Worm (Caenorhabditis elegans): Measurements from ENCODE around the gene attf-3.

Gene attf-3

ce11 chrIII:67025-67424 is 19.2 kb downstream of the attf-3 start:
- TF ChIP-seq ref-1 (GFP tag; conservative IDR thresholded peaks at IDR 0.05) (no peak), tab-1 (GFP tag; IDR thresholded peaks at IDR 0.05) (no peak), flt-1 (GFP tag; IDR thresholded peaks at IDR 0.05) (no peak), klf-2 (GFP tag; conservative IDR thresholded peaks at IDR 0.05) (no peak), T22C8.4 (GFP tag; IDR thresholded peaks at IDR 0.05) (no peak), med-1 (GFP tag; optimal IDR thresholded peaks at IDR 0.05; ENCODE audit: insufficient read depth) (no peak), cog-1 (tag; optimal IDR thresholded peaks at IDR 0.05) (no peak), ztf-29 (GFP tag; IDR thresholded peaks at IDR 0.05) (no peak), ztf-23 (GFP tag; IDR thresholded peaks at IDR 0.05) (no peak)

DNA sequence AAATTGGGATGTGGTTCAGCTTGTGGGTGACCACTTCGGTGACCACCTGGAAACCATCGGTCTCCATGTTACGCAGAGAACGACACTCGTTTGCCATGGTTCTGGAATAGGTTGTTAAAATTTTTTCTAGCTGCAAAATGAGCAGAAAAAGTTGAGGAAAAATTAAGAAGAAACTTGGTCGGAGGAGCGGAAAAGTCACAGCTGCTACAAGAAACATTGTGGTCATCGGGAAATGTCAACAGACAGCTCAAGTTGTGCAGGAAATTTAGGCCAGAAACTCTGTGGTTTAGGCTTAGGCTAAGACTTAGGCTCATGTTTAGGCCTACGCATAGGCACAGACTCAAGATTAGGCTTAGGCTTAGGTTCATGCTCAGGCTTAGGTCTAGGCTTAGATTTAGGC is 20.0 kb downstream of the attf-3 start, which contains the start of gene pck-1:
Gene pck-1 (minus strand): TSS at position 101 of the 400 bp plus-strand sequence.
- TF ChIP-seq flt-1 (GFP tag; IDR thresholded peaks at IDR 0.05), result no peak
- no peak for TF ChIP-seq tab-1 (GFP tag; IDR thresholded peaks at IDR 0.05)
- no peak for TF ChIP-seq klf-2 (GFP tag; conservative IDR thresholded peaks at IDR 0.05)
- no peak for TF ChIP-seq ztf-29 (GFP tag; IDR thresholded peaks at IDR 0.05)
- TF ChIP-seq T22C8.4 (GFP tag; IDR thresholded peaks at IDR 0.05), result no peak
- no peak for TF ChIP-seq ztf-23 (GFP tag; IDR thresholded peaks at IDR 0.05)
- TF ChIP-seq med-1 (GFP tag; optimal IDR thresholded peaks at IDR 0.05; ENCODE audit: insufficient read depth), result no peak

- no peak for TF ChIP-seq klf-2 (GFP tag; conservative IDR thresholded peaks at IDR 0.05)
- no peak for TF ChIP-seq T22C8.4 (GFP tag; IDR thresholded peaks at IDR 0.05)
- TF ChIP-seq cog-1 (tag; optimal IDR thresholded peaks at IDR 0.05), result no peak
- TF ChIP-seq tab-1 (GFP tag; IDR thresholded peaks at IDR 0.05), result no peak
- no peak for TF ChIP-seq ztf-23 (GFP tag; IDR thresholded peaks at IDR 0.05)
- no peak for TF ChIP-seq flt-1 (GFP tag; IDR thresholded peaks at IDR 0.05)
- TF ChIP-seq med-1 (GFP tag; optimal IDR thresholded peaks at IDR 0.05; ENCODE audit: insufficient read depth), result no peak
- TF ChIP-seq ztf-29 (GFP tag; IDR thresholded peaks at IDR 0.05), result no peak
- TF ChIP-seq ref-1 (GFP tag; conservative IDR thresholded peaks at IDR 0.05), result no peak
These were observed 20.6 kb downstream of the attf-3 start for ce11 chrIII:65626-65937.

- no peak for TF ChIP-seq tab-1 (GFP tag; IDR thresholded peaks at IDR 0.05)
- no peak for TF ChIP-seq ztf-23 (GFP tag; IDR thresholded peaks at IDR 0.05)
- TF ChIP-seq T22C8.4 (GFP tag; IDR thresholded peaks at IDR 0.05), result no peak
- no peak for TF ChIP-seq cog-1 (tag; optimal IDR thresholded peaks at IDR 0.05)
- no peak for TF ChIP-seq ztf-29 (GFP tag; IDR thresholded peaks at IDR 0.05)
- no peak for TF ChIP-seq ref-1 (GFP tag; conservative IDR thresholded peaks at IDR 0.05)
- no peak for TF ChIP-seq flt-1 (GFP tag; IDR thresholded peaks at IDR 0.05)
- no peak for TF ChIP-seq klf-2 (GFP tag; conservative IDR thresholded peaks at IDR 0.05)
- no peak for TF ChIP-seq med-1 (GFP tag; optimal IDR thresholded peaks at IDR 0.05; ENCODE audit: insufficient read depth)
These were observed 21.2 kb downstream of the attf-3 start for ce11 chrIII:64747-65625.

DNA sequence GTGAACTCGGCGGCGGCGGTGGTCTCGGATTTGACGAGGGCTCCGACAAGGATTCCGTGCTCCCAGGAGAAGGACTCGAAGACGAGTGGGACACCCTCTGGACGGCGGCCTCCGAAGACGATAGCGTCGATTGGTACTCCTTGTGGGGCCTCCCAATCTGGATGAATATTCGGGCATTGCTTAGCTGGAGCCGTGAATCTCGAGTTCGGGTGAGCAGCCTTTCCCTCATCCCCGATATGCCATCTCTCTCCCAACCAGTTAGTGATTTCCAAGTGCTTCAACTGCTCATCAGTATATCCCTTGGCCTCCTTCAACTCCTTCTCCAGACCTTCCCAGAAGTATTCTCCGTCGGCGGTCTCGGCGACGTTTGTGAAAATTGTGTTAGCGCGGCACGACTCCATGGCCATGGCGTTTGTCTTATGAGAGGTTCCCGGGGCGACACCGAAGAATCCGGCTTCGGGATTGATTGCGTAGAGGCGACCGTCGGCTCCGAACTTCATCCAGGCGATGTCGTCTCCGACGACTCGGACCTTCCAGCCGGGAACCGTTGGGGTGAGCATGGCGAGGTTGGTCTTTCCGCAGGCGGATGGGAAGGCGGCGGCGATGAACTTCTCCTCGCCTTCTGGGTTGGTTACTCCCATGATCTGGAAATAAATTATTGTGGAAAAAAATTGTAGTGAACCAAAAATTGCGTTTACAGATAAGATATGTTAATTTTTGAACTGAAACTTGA is 22.4 kb downstream of the attf-3 start:
- TF ChIP-seq ztf-23 (GFP tag; IDR thresholded peaks at IDR 0.05), result no peak
- no peak for TF ChIP-seq cog-1 (tag; optimal IDR thresholded peaks at IDR 0.05)
- TF ChIP-seq tab-1 (GFP tag; IDR thresholded peaks at IDR 0.05), result no peak
- no peak for TF ChIP-seq klf-2 (GFP tag; conservative IDR thresholded peaks at IDR 0.05)
- no peak for TF ChIP-seq flt-1 (GFP tag; IDR thresholded peaks at IDR 0.05)
- TF ChIP-seq med-1 (GFP tag; optimal IDR thresholded peaks at IDR 0.05; ENCODE audit: insufficient read depth), result no peak
- TF ChIP-seq T22C8.4 (GFP tag; IDR thresholded peaks at IDR 0.05), result no peak
- TF ChIP-seq ref-1 (GFP tag; conservative IDR thresholded peaks at IDR 0.05), result no peak
- TF ChIP-seq ztf-29 (GFP tag; IDR thresholded peaks at IDR 0.05), result no peak

DNA sequence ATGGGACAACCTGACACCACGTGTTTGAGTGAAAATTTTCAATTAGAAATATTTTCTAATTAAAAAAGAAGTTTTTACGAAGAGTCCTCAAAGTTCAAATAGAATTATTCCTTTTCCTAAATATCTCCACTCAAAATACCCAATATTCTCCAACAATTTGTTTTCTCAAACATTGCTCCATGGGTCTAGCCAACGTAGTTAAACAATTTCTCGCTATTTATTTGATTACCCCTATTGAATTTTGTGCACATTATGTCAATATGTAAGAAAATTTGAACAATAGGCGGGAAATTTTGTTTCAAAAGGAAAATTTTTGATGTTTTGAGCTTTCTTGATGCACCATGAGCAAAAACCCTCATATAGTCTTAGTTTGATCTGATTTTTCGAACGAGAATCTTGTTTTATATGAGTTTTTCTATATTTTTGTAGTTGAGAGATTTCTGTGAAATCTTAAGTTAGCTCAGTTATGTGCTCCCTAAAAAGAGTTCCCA is 23.8 kb downstream of the attf-3 start:
- no peak for TF ChIP-seq ztf-23 (GFP tag; IDR thresholded peaks at IDR 0.05)
- TF ChIP-seq ref-1 (GFP tag; conservative IDR thresholded peaks at IDR 0.05), result no peak
- no peak for TF ChIP-seq cog-1 (tag; optimal IDR thresholded peaks at IDR 0.05)

ce11 chrIII:61045-61444 is 25.1 kb downstream of the attf-3 start, which contains the start of gene btb-5:
Gene btb-5 (minus strand): TSS chrIII:61145.
- TF ChIP-seq cog-1 (tag; optimal IDR thresholded peaks at IDR 0.05) (no peak), med-1 (GFP tag; optimal IDR thresholded peaks at IDR 0.05; ENCODE audit: insufficient read depth) (no peak), klf-2 (GFP tag; conservative IDR thresholded peaks at IDR 0.05) (no peak)

DNA sequence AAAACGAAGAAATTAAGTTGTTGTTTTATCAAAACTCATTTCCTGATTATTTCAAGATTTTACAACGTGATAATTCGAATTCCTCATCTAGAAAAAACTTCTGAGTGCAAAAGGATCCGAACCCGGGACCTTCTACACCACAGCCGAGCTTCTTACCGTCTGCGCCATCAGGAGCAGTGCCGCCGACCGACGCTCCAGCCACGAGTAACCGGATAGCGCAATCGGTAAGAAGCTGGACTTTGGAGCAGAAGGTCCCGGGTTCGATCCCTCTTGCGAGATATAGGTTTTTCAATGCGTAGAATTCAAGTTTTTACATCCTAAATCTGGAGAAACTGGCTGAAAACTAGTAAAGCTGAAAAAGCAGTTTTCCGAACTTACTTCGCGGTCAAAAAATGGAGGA is 32.5 kb downstream of the attf-3 start:
- no peak for TF ChIP-seq tab-1 (GFP tag; IDR thresholded peaks at IDR 0.05)

DNA sequence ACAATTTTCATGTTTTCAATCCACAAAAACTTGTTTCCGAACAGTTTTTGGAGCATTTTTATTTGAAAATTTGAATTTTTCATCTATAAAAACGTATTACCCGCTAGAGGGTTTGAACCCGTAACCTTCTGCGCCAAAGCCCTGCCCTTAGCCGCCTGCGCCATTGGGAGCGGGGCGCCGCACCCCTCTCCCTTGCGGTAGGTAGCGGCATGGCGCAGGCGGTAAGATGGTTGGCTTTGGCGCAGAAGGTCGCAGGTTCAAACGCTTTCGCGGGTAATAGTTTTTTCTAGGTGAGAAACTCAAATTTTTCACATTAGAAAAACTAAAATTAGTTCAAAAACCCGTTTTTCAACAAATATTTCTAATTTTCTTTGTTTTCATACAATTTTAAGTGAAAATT is 34.6 kb downstream of the attf-3 start:
- TF ChIP-seq ref-1 (GFP tag; conservative IDR thresholded peaks at IDR 0.05) (no peak), T22C8.4 (GFP tag; IDR thresholded peaks at IDR 0.05) (no peak), cog-1 (tag; optimal IDR thresholded peaks at IDR 0.05) (no peak), tab-1 (GFP tag; IDR thresholded peaks at IDR 0.05) (no peak), ztf-23 (GFP tag; IDR thresholded peaks at IDR 0.05) (no peak), med-1 (GFP tag; optimal IDR thresholded peaks at IDR 0.05; ENCODE audit: insufficient read depth) (no peak), flt-1 (GFP tag; IDR thresholded peaks at IDR 0.05) (no peak)

ce11 chrIII:50418-50817 is 35.8 kb downstream of the attf-3 start:
- TF ChIP-seq flt-1 (GFP tag; IDR thresholded peaks at IDR 0.05) (no peak), klf-2 (GFP tag; conservative IDR thresholded peaks at IDR 0.05) (no peak), T22C8.4 (GFP tag; IDR thresholded peaks at IDR 0.05) (no peak), cog-1 (tag; optimal IDR thresholded peaks at IDR 0.05) (no peak), ztf-23 (GFP tag; IDR thresholded peaks at IDR 0.05) (no peak), ztf-29 (GFP tag; IDR thresholded peaks at IDR 0.05) (no peak), med-1 (GFP tag; optimal IDR thresholded peaks at IDR 0.05; ENCODE audit: insufficient read depth) (no peak), ref-1 (GFP tag; conservative IDR thresholded peaks at IDR 0.05) (no peak), tab-1 (GFP tag; IDR thresholded peaks at IDR 0.05) (no peak)

Measured in whole organism, midembryonic.